Fruit fly (Drosophila melanogaster) whole organism, embryonic: ENCODE results near the gene OS9.

Experiments used
- Adf1 ChIP-seq: fragments of 200-800 bp; sonication (Bioruptor generic); IDR thresholded peaks from 2 replicates; pipeline ENCODE4 v1.3.6; 2022; ENCODE audit warnings: missing biosample characterization, missing genetic modification characterization
- Awh ChIP-seq: fragments of 200-800 bp; sonication (Bioruptor generic); IDR thresholded peaks from 2 replicates; pipeline ENCODE4, ENCODE4 v1.3.6; 2022; ENCODE audit warnings: missing biosample characterization, missing genetic modification characterization
- Blimp-1 ChIP-seq: fragments of 200-800 bp; sonication (Bioruptor generic); optimal IDR thresholded peaks from 3 replicates; lab custom pipeline; 2018; ENCODE audit warnings: missing biosample characterization, missing genetic modification characterization, mild to moderate bottlenecking, moderate library complexity, missing genetic modification reagents
- C15 ChIP-seq: fragments of 200-800 bp; sonication (Bioruptor generic); IDR thresholded peaks from 3 replicates; pipeline ENCODE4 v1.3.6; 2022; ENCODE audit warnings: missing biosample characterization, missing genetic modification characterization
- CG1024 ChIP-seq: fragments of 200-800 bp; sonication (Bioruptor generic); IDR thresholded peaks from 2 replicates; pipeline ENCODE4 v1.3.6; 2022; ENCODE audit warnings: missing biosample characterization, missing genetic modification characterization
- CG10431 ChIP-seq: fragments of 200-800 bp; sonication (Bioruptor generic); optimal IDR thresholded peaks from 3 replicates; lab custom pipeline; 2018; ENCODE audit warnings: missing biosample characterization, mild to moderate bottlenecking, missing genetic modification characterization
- CG12659 ChIP-seq: fragments of 200-800 bp; sonication (Bioruptor generic); optimal IDR thresholded peaks from 3 replicates; lab custom pipeline; 2017; ENCODE audit warnings: mild to moderate bottlenecking, missing biosample characterization, missing genetic modification reagents, missing genetic modification characterization
- CG13123 ChIP-seq: fragments of 200-800 bp; sonication (Bioruptor generic); optimal IDR thresholded peaks from 2 replicates; lab custom pipeline; 2016; ENCODE audit warnings: missing biosample characterization, missing genetic modification characterization
- CG16815 ChIP-seq: fragments of 200-800 bp; sonication (Bioruptor generic); optimal IDR thresholded peaks from 3 replicates; lab custom pipeline; 2017; ENCODE audit warnings: missing biosample characterization, mild to moderate bottlenecking, missing genetic modification characterization
- CG17361 ChIP-seq: fragments of 200-800 bp; sonication (Bioruptor generic); IDR thresholded peaks from 3 replicates; pipeline ENCODE4 v1.3.6; 2022; ENCODE audit warnings: missing biosample characterization, missing genetic modification characterization
- CG17568 ChIP-seq: fragments of 200-800 bp; sonication (Bioruptor generic); optimal IDR thresholded peaks from 2 replicates; lab custom pipeline; 2018; ENCODE audit warnings: missing biosample characterization, mild to moderate bottlenecking, missing genetic modification characterization, moderate library complexity
- CG17829 ChIP-seq: fragments of 200-800 bp; optimal IDR thresholded peaks from 2 replicates; lab custom pipeline; 2019; ENCODE audit warnings: missing biosample characterization, mild to moderate bottlenecking, missing genetic modification characterization, moderate library complexity
- CG17912 ChIP-seq: fragments of 200-800 bp; sonication (Bioruptor generic); optimal IDR thresholded peaks from 2 replicates; lab custom pipeline; 2018; ENCODE audit warnings: missing biosample characterization, mild to moderate bottlenecking, missing genetic modification characterization
- CG2199 ChIP-seq: fragments of 200-800 bp; sonication (Bioruptor generic); IDR thresholded peaks from 3 replicates; pipeline ENCODE4 v1.3.6; 2022; ENCODE audit warnings: missing biosample characterization, missing genetic modification characterization
- CG2889 ChIP-seq: fragments of 200-800 bp; sonication (Bioruptor generic); IDR thresholded peaks from 3 replicates; pipeline ENCODE4 v1.3.6; 2022; ENCODE audit warnings: missing biosample characterization, missing genetic modification characterization
- CG32532 ChIP-seq: fragments of 200-800 bp; sonication (Bioruptor generic); IDR thresholded peaks from 2 replicates; pipeline ENCODE4 v1.3.6; 2022; ENCODE audit warnings: missing biosample characterization, missing genetic modification characterization
- CG4282 ChIP-seq: fragments of 200-800 bp; sonication (Bioruptor generic); optimal IDR thresholded peaks from 2 replicates; lab custom pipeline; 2016; ENCODE audit warnings: missing biosample characterization, missing genetic modification characterization
- CG4730 ChIP-seq: fragments of 200-800 bp; sonication (Bioruptor generic); IDR thresholded peaks from 2 replicates; pipeline ENCODE4 v1.3.6; 2022; ENCODE audit warnings: missing biosample characterization, missing genetic modification characterization
- CG6654 ChIP-seq: fragments of 200-800 bp; sonication (Bioruptor generic); optimal IDR thresholded peaks from 2 replicates; lab custom pipeline; 2017; ENCODE audit warnings: missing biosample characterization, mild to moderate bottlenecking, missing genetic modification characterization
- CG6791 ChIP-seq: fragments of 200-800 bp; sonication (Bioruptor generic); IDR thresholded peaks from 3 replicates; pipeline ENCODE4 v1.3.6; 2022; ENCODE audit warnings: missing biosample characterization, missing genetic modification characterization; ENCODE audit not compliant: partially characterized antibody
- CG7839 ChIP-seq: fragments of 200-800 bp; sonication (Bioruptor generic); optimal IDR thresholded peaks from 3 replicates; lab custom pipeline; 2018; ENCODE audit warnings: missing biosample characterization, mild to moderate bottlenecking, missing genetic modification characterization, moderate library complexity
- CG8478 ChIP-seq: fragments of >200 bp; optimal IDR thresholded peaks from 2 replicates; lab custom pipeline; 2018
- Dip2 ChIP-seq: fragments of 200-800 bp; sonication (Bioruptor generic); IDR thresholded peaks from 2 replicates; pipeline ENCODE4 v1.3.6; 2022; ENCODE audit warnings: missing biosample characterization, missing genetic modification characterization
- Med ChIP-seq: fragments of 200-800 bp; sonication (Bioruptor generic); peaks from one replicate; lab custom pipeline; 2016; ENCODE audit warnings: missing biosample characterization, missing genetic modification characterization, mild to moderate bottlenecking, inconsistent platforms, moderate library complexity
- NC2α ChIP-seq: fragments of 200-800 bp; sonication (Bioruptor generic); optimal IDR thresholded peaks from 2 replicates; lab custom pipeline; 2016; ENCODE audit warnings: missing biosample characterization, missing genetic modification characterization
- Ptx1 ChIP-seq: fragments of 200-800 bp; sonication (Bioruptor generic); IDR thresholded peaks from 2 replicates; pipeline ENCODE4 v1.3.6; 2022; ENCODE audit warnings: missing biosample characterization, missing genetic modification characterization
- az2 ChIP-seq: fragments of 200-800 bp; sonication (Bioruptor generic); optimal IDR thresholded peaks from 3 replicates; lab custom pipeline; 2016; ENCODE audit warnings: missing biosample characterization, missing genetic modification characterization
- bab2 ChIP-seq: fragments of 200-800 bp; sonication (Bioruptor generic); optimal IDR thresholded peaks from 2 replicates; lab custom pipeline; 2016; ENCODE audit warnings: missing biosample characterization, missing genetic modification characterization
- btn ChIP-seq: fragments of 200-800 bp; sonication (Bioruptor generic); optimal IDR thresholded peaks from 2 replicates; lab custom pipeline; 2016; ENCODE audit warnings: missing biosample characterization, missing genetic modification characterization
- cad ChIP-seq: fragments of >200 bp; optimal IDR thresholded peaks from 2 replicates; lab custom pipeline; 2017; ENCODE audit warnings: missing biosample characterization, missing genetic modification characterization
- chinmo ChIP-seq: fragments of 200-800 bp; sonication (Bioruptor generic); IDR thresholded peaks from 4 replicates; pipeline ENCODE4 v1.3.6; 2022; ENCODE audit warnings: missing biosample characterization, missing genetic modification characterization; ENCODE audit not compliant: partially characterized antibody
- ci ChIP-seq: fragments of 200-800 bp; sonication (Bioruptor generic); IDR thresholded peaks from 3 replicates; pipeline ENCODE4 v1.3.6; 2022; ENCODE audit warnings: missing biosample characterization, missing genetic modification characterization
- danr ChIP-seq: fragments of 200-800 bp; sonication (Bioruptor generic); IDR thresholded peaks from 2 replicates; pipeline ENCODE4 v1.3.6; 2022; ENCODE audit warnings: missing biosample characterization, missing genetic modification characterization
- dmrt99B ChIP-seq: fragments of 200-800 bp; sonication (Bioruptor generic); optimal IDR thresholded peaks from 2 replicates; lab custom pipeline; 2018; ENCODE audit warnings: missing biosample characterization, mild to moderate bottlenecking, missing genetic modification characterization, moderate library complexity
- fd102C ChIP-seq: fragments of 200-800 bp; sonication (Bioruptor generic); optimal IDR thresholded peaks from 2 replicates; lab custom pipeline; 2018; ENCODE audit warnings: missing biosample characterization, mild to moderate bottlenecking, missing genetic modification characterization, moderate library complexity
- grn ChIP-seq: fragments of 200-800 bp; sonication (Bioruptor generic); optimal IDR thresholded peaks from 3 replicates; lab custom pipeline; 2017; ENCODE audit warnings: missing biosample characterization, missing genetic modification characterization
- h ChIP-seq: fragments of >200 bp; optimal IDR thresholded peaks from 2 replicates; lab custom pipeline; 2017
- kay ChIP-seq: fragments of 200-800 bp; sonication (Bioruptor generic); optimal IDR thresholded peaks from 2 replicates; lab custom pipeline; 2016; ENCODE audit warnings: missing biosample characterization, missing genetic modification characterization
- knrl ChIP-seq: fragments of 200-800 bp; sonication (Bioruptor generic); IDR thresholded peaks from 3 replicates; pipeline ENCODE4 v1.3.6; 2022; ENCODE audit warnings: missing biosample characterization, missing genetic modification characterization; ENCODE audit not compliant: partially characterized antibody
- nom ChIP-seq: fragments of 200-800 bp; sonication (Bioruptor generic); optimal IDR thresholded peaks from 2 replicates; lab custom pipeline; 2017; ENCODE audit warnings: missing biosample characterization, missing genetic modification characterization, mild to moderate bottlenecking, moderate library complexity, missing genetic modification reagents
- pfk ChIP-seq: fragments of 200-800 bp; sonication (Bioruptor generic); optimal IDR thresholded peaks from 2 replicates; lab custom pipeline; 2018; ENCODE audit warnings: missing biosample characterization, mild to moderate bottlenecking, missing genetic modification characterization, moderate library complexity
- sens ChIP-seq: fragments of 200-800 bp; sonication (Bioruptor generic); peaks from one replicate; lab custom pipeline; 2016; ENCODE audit warnings: missing biosample characterization, missing genetic modification characterization
- sens-2 ChIP-seq: fragments of 200-800 bp; sonication (Bioruptor generic); IDR thresholded peaks from 2 replicates; pipeline ENCODE4 v1.3.6; 2022; ENCODE audit warnings: missing biosample characterization, missing genetic modification characterization
- ssp ChIP-seq: fragments of 200-800 bp; sonication (Bioruptor generic); IDR thresholded peaks from 2 replicates; pipeline ENCODE4 v1.3.6; 2022; ENCODE audit warnings: missing biosample characterization, missing genetic modification characterization
- sug ChIP-seq: fragments of 200-800 bp; optimal IDR thresholded peaks from 2 replicates; lab custom pipeline; 2019; ENCODE audit warnings: missing biosample characterization, mild to moderate bottlenecking, missing genetic modification characterization, moderate library complexity
- toy ChIP-seq: fragments of 200-800 bp; sonication (Bioruptor generic); IDR thresholded peaks from 2 replicates; pipeline ENCODE4 v1.3.6; 2022; ENCODE audit warnings: missing biosample characterization, missing genetic modification characterization
- vvl ChIP-seq: fragments of 200-800 bp; sonication (Bioruptor generic); IDR thresholded peaks from 2 replicates; pipeline ENCODE4 v1.3.6; 2022; ENCODE audit warnings: missing biosample characterization, missing genetic modification characterization

The OS9 gene

DNA sequence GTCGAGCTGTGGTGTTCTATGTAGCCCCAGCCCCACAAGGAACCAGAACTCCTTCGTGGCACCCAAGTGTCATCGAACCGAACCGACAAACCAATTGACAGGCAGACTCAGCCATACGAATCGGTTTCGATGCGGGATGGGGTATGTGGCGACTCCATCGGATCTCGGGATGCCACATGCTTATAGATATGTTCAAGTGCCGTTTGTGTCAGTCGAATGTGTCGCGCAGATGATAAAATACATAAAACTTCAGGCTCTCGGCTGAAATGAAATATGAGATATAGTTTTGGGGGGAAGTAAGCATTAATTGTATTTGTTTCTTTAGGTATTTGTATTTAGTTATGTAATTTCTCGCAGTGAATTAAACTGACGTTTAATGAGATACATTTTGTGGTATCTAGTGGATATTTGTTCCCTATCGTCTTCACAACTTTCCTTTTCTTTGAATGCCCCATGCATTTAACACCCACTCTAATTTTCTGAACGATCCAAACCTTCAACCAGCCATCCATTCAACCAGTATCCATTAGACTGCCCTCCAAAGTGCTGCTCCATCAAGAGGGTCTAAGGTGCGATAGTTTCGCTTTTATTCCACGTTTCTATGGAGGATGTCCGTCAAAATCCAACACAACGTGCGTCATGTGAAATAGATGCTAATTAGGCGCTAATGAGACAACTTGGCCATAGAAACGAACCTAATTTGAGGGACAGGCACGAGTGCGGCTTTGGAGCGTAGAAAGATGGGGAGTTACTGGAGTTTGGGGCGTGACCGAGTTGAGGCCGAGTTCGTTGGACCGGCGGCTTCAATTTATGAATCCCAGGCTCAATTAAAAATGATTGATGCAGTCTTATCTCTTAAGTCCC, 21.8 kb downstream of the OS9 start (continued):
- TF ChIP-seq CG16815 = no peak
- no peak for TF ChIP-seq CG10431
- no peak for TF ChIP-seq az2 (GFP tag; lab: Kevin White, UChicago)
- TF ChIP-seq Blimp-1 (GFP tag; lab: Kevin White, UChicago) = peak; percentile 91
- peak; percentile 78 for TF ChIP-seq Awh (GFP tag; lab: Robert Waterston, UW)
- TF ChIP-seq fd102C (GFP tag; lab: Kevin White, UChicago) = no peak
- no peak for TF ChIP-seq danr (GFP tag; lab: Robert Waterston, UW)
- no peak for TF ChIP-seq CG7839 (tag; lab: Kevin White, UChicago)
- no peak for TF ChIP-seq CG17912 (GFP tag; lab: Kevin White, UChicago)
- peak; percentile 29 for TF ChIP-seq sens
- no peak for TF ChIP-seq CG17829
- TF ChIP-seq CG13123 = no peak
- no peak for TF ChIP-seq Dip2 (GFP tag; lab: Robert Waterston, UW)
- TF ChIP-seq, all 482 proteins: peak for 12

DNA sequence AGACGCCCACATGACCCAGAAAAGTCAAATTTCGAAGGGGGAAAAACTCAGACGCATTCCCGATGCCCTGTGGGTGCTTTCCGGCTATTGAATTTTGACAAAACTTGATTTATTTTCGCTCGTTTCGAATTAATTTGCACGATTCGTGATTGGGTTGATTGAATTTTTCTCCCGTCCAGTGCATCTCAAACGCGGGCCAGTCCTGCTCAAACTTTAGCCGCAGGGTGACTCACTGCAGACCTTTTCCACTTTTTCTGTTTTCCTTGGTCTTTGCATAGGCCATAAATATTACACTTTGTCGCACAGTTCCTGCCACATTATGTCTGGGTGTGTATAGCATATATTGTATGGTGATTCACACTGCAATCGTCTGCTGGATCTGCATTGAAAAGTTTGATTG, 23.2 kb downstream of the OS9 start:
- TF ChIP-seq CG4730 (GFP tag; lab: Robert Waterston, UW) (no peak), grn (GFP tag; lab: Kevin White, UChicago) (no peak), sens (peak; percentile 14), CG6791 (no peak), chinmo (GFP tag; lab: Robert Waterston, UW) (0 out of 4 replicates have a peak, but pooled peaks have one; percentile 7), h (lab: Kevin White, UChicago) (no peak), CG6654 (peak; percentile 97), CG17568 (GFP tag; lab: Kevin White, UChicago) (peak; percentile 92), CG2889 (no peak), cad (GFP tag; lab: Kevin White, UChicago) (peak; percentile 90), Med (GFP tag; lab: Kevin White, UChicago) (peak; percentile 30), kay (peak; percentile 45), knrl (GFP tag; lab: Robert Waterston, UW) (0 out of 3 replicates have a peak, but pooled peaks have one; percentile 7), CG2199 (GFP tag; lab: Robert Waterston, UW) (0 out of 3 replicates have a peak, but pooled peaks have one; percentile 31)

DNA sequence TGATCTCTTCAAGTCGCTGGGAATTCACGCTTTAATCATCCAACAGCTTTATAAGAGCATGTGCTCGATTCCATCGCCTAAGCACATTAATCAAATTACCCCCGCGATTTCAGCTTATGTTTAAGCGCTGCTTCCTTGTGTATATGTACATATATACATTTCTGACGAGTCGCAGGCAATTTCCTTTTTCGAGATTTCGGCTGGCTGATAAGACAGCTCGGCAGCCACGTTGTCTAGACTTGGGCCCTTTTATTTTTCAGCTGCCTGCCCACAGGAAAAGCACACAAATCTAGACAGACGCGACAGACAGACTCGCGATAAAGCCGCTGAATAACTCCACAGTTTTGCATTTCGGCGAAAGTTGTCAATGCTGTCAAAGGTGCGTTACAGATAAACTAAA, 23.8 kb downstream of the OS9 start:
- TF ChIP-seq vvl (0 out of 2 replicates have a peak, but pooled peaks have one; percentile 7), CG32532 (GFP tag; lab: Robert Waterston, UW) (no peak), C15 (no peak), grn (GFP tag; lab: Kevin White, UChicago) (peak; percentile 15), Med (GFP tag; lab: Kevin White, UChicago) (peak; percentile 58), CG1024 (GFP tag; lab: Robert Waterston, UW) (no peak), sug (tag; lab: Kevin White, UChicago) (peak; percentile 22), bab2 (no peak), ssp (no peak), btn (GFP tag; lab: Kevin White, UChicago) (no peak), toy (GFP tag; lab: Robert Waterston, UW) (no peak), sens (peak; percentile 63)

DNA sequence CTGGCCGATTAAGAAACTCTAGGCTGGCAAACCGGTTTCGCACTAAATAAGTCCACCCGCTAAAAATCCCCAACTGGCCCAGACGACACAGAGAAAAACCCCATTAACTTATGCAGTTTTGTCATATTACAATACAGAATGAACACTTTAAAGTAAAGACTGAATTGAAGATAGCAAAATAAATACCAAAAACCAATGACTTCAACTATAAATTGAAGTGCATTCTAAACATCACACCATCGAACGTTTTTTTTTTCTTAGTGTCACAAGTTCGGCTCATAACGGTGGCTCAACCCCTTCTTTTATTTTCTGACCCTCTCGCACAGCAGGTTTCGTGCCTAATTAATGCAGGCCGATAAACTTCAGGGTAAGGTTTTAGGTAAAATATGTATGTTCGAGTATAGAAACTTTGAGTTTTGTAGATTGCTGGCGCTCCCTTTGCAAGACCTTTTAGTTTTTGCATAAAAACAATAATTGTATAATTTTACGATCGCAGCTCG, 24.9 kb downstream of the OS9 start:
- TF ChIP-seq Ptx1 (peak; percentile 72), nom (GFP tag; lab: Kevin White, UChicago) (peak; percentile 76), Blimp-1 (GFP tag; lab: Kevin White, UChicago) (peak; percentile 82), NC2α (GFP tag; lab: Kevin White, UChicago) (peak; percentile 67), ci (GFP tag; lab: Robert Waterston, UW) (peak; percentile 93), CG12659 (GFP tag; lab: Kevin White, UChicago) (peak; percentile 85), CG4282 (GFP tag; lab: Kevin White, UChicago) (peak; percentile 41), pfk (GFP tag; lab: Kevin White, UChicago) (no peak), bab2 (peak; percentile 89), sens-2 (peak; percentile 81), dmrt99B (tag; lab: Kevin White, UChicago) (peak; percentile 82), CG8478 (lab: Kevin White, UChicago) (no peak), CG17361 (peak; percentile 84), Adf1 (GFP tag; lab: Robert Waterston, UW) (peak; percentile 74)
